Fruit fly (Drosophila melanogaster) whole organism, embryonic: ENCODE data around the gene amrt.
A peak's percentile ranks its signal among the peaks of the same experiment; 100 is the strongest.

ENCODE experiments used
- Ada2b ChIP-seq: fragments of 200-800 bp; sonication (Bioruptor generic); IDR thresholded peaks from 2 replicates; pipeline ENCODE4 v1.3.6; 2022; ENCODE audit warnings: missing biosample characterization, missing genetic modification characterization
- CG10274 ChIP-seq: fragments of 200-800 bp; sonication (Bioruptor generic); optimal IDR thresholded peaks from 3 replicates; lab custom pipeline; 2017; ENCODE audit warnings: missing biosample characterization, mild to moderate bottlenecking, missing genetic modification characterization
- CG12942 ChIP-seq: fragments of 200-800 bp; sonication (Bioruptor generic); optimal IDR thresholded peaks from 3 replicates; lab custom pipeline; 2016; ENCODE audit warnings: missing biosample characterization, missing genetic modification characterization
- CG14014 ChIP-seq: fragments of 200-800 bp; sonication (Bioruptor generic); IDR thresholded peaks from 2 replicates; pipeline ENCODE4 v1.3.6; 2022; ENCODE audit warnings: missing biosample characterization, missing genetic modification characterization
- CG14710 ChIP-seq: fragments of 200-800 bp; sonication (Bioruptor generic); optimal IDR thresholded peaks from 3 replicates; lab custom pipeline; 2019; ENCODE audit warnings: missing biosample characterization, mild to moderate bottlenecking, missing genetic modification characterization, moderate library complexity
- CG15269 ChIP-seq: fragments of 200-800 bp; sonication (Bioruptor generic); optimal IDR thresholded peaks from 2 replicates; lab custom pipeline; 2018; ENCODE audit warnings: missing biosample characterization, mild to moderate bottlenecking, missing genetic modification characterization, moderate library complexity
- CG1603 ChIP-seq: fragments of 200-800 bp; sonication (Bioruptor generic); optimal IDR thresholded peaks from 2 replicates; lab custom pipeline; 2019; ENCODE audit warnings: missing biosample characterization, mild to moderate bottlenecking, missing genetic modification characterization, moderate library complexity
- CG16815 ChIP-seq: fragments of 200-800 bp; sonication (Bioruptor generic); optimal IDR thresholded peaks from 3 replicates; lab custom pipeline; 2017; ENCODE audit warnings: missing biosample characterization, mild to moderate bottlenecking, missing genetic modification characterization
- CG17912 ChIP-seq: fragments of 200-800 bp; sonication (Bioruptor generic); optimal IDR thresholded peaks from 2 replicates; lab custom pipeline; 2018; ENCODE audit warnings: missing biosample characterization, mild to moderate bottlenecking, missing genetic modification characterization
- CG30403 ChIP-seq: fragments of 200-800 bp; sonication (Bioruptor generic); optimal IDR thresholded peaks from 3 replicates; lab custom pipeline; 2016; ENCODE audit warnings: missing biosample characterization, missing genetic modification characterization
- CG30431 ChIP-seq: fragments of 200-800 bp; sonication (Bioruptor generic); optimal IDR thresholded peaks from 2 replicates; lab custom pipeline; 2017; ENCODE audit warnings: missing biosample characterization, missing genetic modification characterization
- CG31365 ChIP-seq: fragments of 200-800 bp; sonication (Bioruptor generic); optimal IDR thresholded peaks from 2 replicates; lab custom pipeline; 2018; ENCODE audit warnings: missing biosample characterization, mild to moderate bottlenecking, missing genetic modification characterization
- CG3847 ChIP-seq: fragments of 200-800 bp; sonication (Bioruptor generic); IDR thresholded peaks from 2 replicates; pipeline ENCODE4 v1.3.6; 2022; ENCODE audit warnings: missing biosample characterization, missing genetic modification characterization
- CG4360 ChIP-seq: fragments of 200-800 bp; sonication (Bioruptor generic); IDR thresholded peaks from 2 replicates; pipeline ENCODE4 v1.3.6; 2022; ENCODE audit warnings: missing biosample characterization, missing genetic modification characterization
- CG4730 ChIP-seq: fragments of 200-800 bp; sonication (Bioruptor generic); IDR thresholded peaks from 2 replicates; pipeline ENCODE4 v1.3.6; 2022; ENCODE audit warnings: missing biosample characterization, missing genetic modification characterization
- CG5245 ChIP-seq: fragments of 200-800 bp; sonication (Bioruptor generic); optimal IDR thresholded peaks from 3 replicates; lab custom pipeline; 2016; ENCODE audit warnings: missing biosample characterization, missing genetic modification characterization
- CG6654 ChIP-seq: fragments of 200-800 bp; sonication (Bioruptor generic); optimal IDR thresholded peaks from 2 replicates; lab custom pipeline; 2017; ENCODE audit warnings: missing biosample characterization, mild to moderate bottlenecking, missing genetic modification characterization
- CG6791 ChIP-seq: fragments of 200-800 bp; sonication (Bioruptor generic); IDR thresholded peaks from 3 replicates; pipeline ENCODE4 v1.3.6; 2022; ENCODE audit warnings: missing biosample characterization, missing genetic modification characterization; ENCODE audit not compliant: partially characterized antibody
- CG6813 ChIP-seq: fragments of 200-800 bp; sonication (Bioruptor generic); optimal IDR thresholded peaks from 2 replicates; lab custom pipeline; 2017; ENCODE audit warnings: missing biosample characterization, missing genetic modification characterization, mild to moderate bottlenecking, moderate library complexity, missing genetic modification reagents
- CG6854 ChIP-seq: fragments of 200-800 bp; sonication (Bioruptor generic); optimal IDR thresholded peaks from 3 replicates; lab custom pipeline; 2017; ENCODE audit warnings: missing biosample characterization, mild to moderate bottlenecking, missing genetic modification characterization
- CG8290 ChIP-seq, 3 experiments: fragments of 200-800 bp; sonication (Bioruptor generic); optimal IDR thresholded peaks; 2 replicates each; lab custom pipeline; 2016 to 2019; ENCODE audit warnings: missing biosample characterization in 3 of 3, missing genetic modification characterization in 3 of 3, mild to moderate bottlenecking in 2 of 3, moderate library complexity in 1 of 3
- CG9876 ChIP-seq: fragments of 200-800 bp; sonication (Bioruptor generic); optimal IDR thresholded peaks from 2 replicates; lab custom pipeline; 2016; ENCODE audit warnings: missing biosample characterization, missing genetic modification characterization
- Dek ChIP-seq: fragments of 200-800 bp; sonication (Bioruptor generic); optimal IDR thresholded peaks from 3 replicates; lab custom pipeline; 2019; ENCODE audit warnings: missing biosample characterization, mild to moderate bottlenecking, missing genetic modification characterization, moderate library complexity
- Dip3 ChIP-seq: fragments of 200-800 bp; sonication (Bioruptor generic); optimal IDR thresholded peaks from 3 replicates; lab custom pipeline; 2016; ENCODE audit warnings: missing biosample characterization, missing genetic modification characterization
- Fer3 ChIP-seq: fragments of 200-800 bp; sonication (Bioruptor generic); optimal IDR thresholded peaks from 2 replicates; lab custom pipeline; 2018; ENCODE audit warnings: missing biosample characterization, mild to moderate bottlenecking, missing genetic modification characterization, moderate library complexity
- HLHmδ ChIP-seq: fragments of 200-800 bp; sonication (Bioruptor generic); optimal IDR thresholded peaks from 2 replicates; lab custom pipeline; 2018; ENCODE audit warnings: missing biosample characterization, mild to moderate bottlenecking, missing genetic modification characterization, moderate library complexity
- Max ChIP-seq: fragments of 200-800 bp; sonication (Bioruptor generic); optimal IDR thresholded peaks from 2 replicates; lab custom pipeline; 2016; ENCODE audit warnings: missing biosample characterization, mild to moderate bottlenecking, missing genetic modification characterization
- Side ChIP-seq: fragments of 200-800 bp; sonication (Bioruptor generic); optimal IDR thresholded peaks from 2 replicates; lab custom pipeline; 2016; ENCODE audit warnings: missing biosample characterization, missing genetic modification characterization
- Spps ChIP-seq: fragments of 200-800 bp; sonication (Bioruptor generic); optimal IDR thresholded peaks from 2 replicates; lab custom pipeline; 2018; ENCODE audit warnings: missing biosample characterization, mild to moderate bottlenecking, missing genetic modification characterization
- Sry-δ ChIP-seq: fragments of 200-800 bp; sonication (Bioruptor generic); optimal IDR thresholded peaks from 2 replicates; lab custom pipeline; 2016; ENCODE audit warnings: missing biosample characterization, missing genetic modification characterization
- Trl ChIP-seq, 3 experiments: fragments of >200 bp in 2 of 3; fragments of 200-800 bp in 1 of 3; sonication (Bioruptor generic) in 1 of 3; optimal IDR thresholded peaks; 2 replicates in 1 of 3; 3 replicates in 2 of 3; lab custom pipeline; 2016 to 2017; ENCODE audit warnings: missing biosample characterization in 1 of 3, missing genetic modification characterization in 1 of 3
- ab ChIP-seq: fragments of 200-800 bp; sonication (Bioruptor generic); optimal IDR thresholded peaks from 2 replicates; lab custom pipeline; 2016; ENCODE audit warnings: missing biosample characterization, missing genetic modification characterization
- ara ChIP-seq: fragments of 200-800 bp; sonication (Bioruptor generic); IDR thresholded peaks from 2 replicates; pipeline ENCODE4 v1.3.6; 2022; ENCODE audit warnings: missing biosample characterization, missing genetic modification characterization
- dmrt11E ChIP-seq: fragments of 200-800 bp; sonication (Bioruptor generic); optimal IDR thresholded peaks from 3 replicates; lab custom pipeline; 2018; ENCODE audit warnings: missing biosample characterization, mild to moderate bottlenecking, missing genetic modification characterization, moderate library complexity
- dmrt99B ChIP-seq: fragments of 200-800 bp; sonication (Bioruptor generic); optimal IDR thresholded peaks from 2 replicates; lab custom pipeline; 2018; ENCODE audit warnings: missing biosample characterization, mild to moderate bottlenecking, missing genetic modification characterization, moderate library complexity
- hkb ChIP-seq, 2 experiments: fragments of 200-800 bp in 1 of 2; fragments of >200 bp in 1 of 2; sonication (Bioruptor generic) in 1 of 2; IDR thresholded peaks in 1 of 2; optimal IDR thresholded peaks in 1 of 2; 2 replicates each; pipeline versions ENCODE4 v1.3.6 to Lab custom; 2017 to 2022; ENCODE audit warnings: missing biosample characterization in 1 of 2, missing genetic modification characterization in 1 of 2
- insv ChIP-seq, 2 experiments: fragments of 200-800 bp; sonication (Bioruptor generic); optimal IDR thresholded peaks; 3 replicates each; lab custom pipeline; 2016 to 2018; ENCODE audit warnings: missing biosample characterization in 2 of 2, missing genetic modification characterization in 2 of 2
- kay ChIP-seq: fragments of 200-800 bp; sonication (Bioruptor generic); optimal IDR thresholded peaks from 2 replicates; lab custom pipeline; 2016; ENCODE audit warnings: missing biosample characterization, missing genetic modification characterization
- klu ChIP-seq: fragments of 200-800 bp; sonication (Bioruptor generic); IDR thresholded peaks from 2 replicates; pipeline ENCODE4 v1.3.6; 2022; ENCODE audit warnings: missing biosample characterization, missing genetic modification characterization
- lbe ChIP-seq: fragments of 200-800 bp; sonication (Bioruptor generic); optimal IDR thresholded peaks from 2 replicates; lab custom pipeline; 2016; ENCODE audit warnings: missing biosample characterization, mild to moderate bottlenecking, missing genetic modification characterization
- nom ChIP-seq: fragments of 200-800 bp; sonication (Bioruptor generic); optimal IDR thresholded peaks from 2 replicates; lab custom pipeline; 2017; ENCODE audit warnings: missing biosample characterization, missing genetic modification characterization, mild to moderate bottlenecking, moderate library complexity, missing genetic modification reagents
- slou ChIP-seq: fragments of 200-800 bp; sonication (Bioruptor generic); optimal IDR thresholded peaks from 3 replicates; lab custom pipeline; 2016; ENCODE audit warnings: missing biosample characterization, missing genetic modification characterization
- slp2 ChIP-seq: fragments of 200-800 bp; sonication (Bioruptor generic); optimal IDR thresholded peaks from 2 replicates; lab custom pipeline; 2016; ENCODE audit warnings: missing biosample characterization, missing genetic modification characterization
- tio ChIP-seq: fragments of 200-800 bp; sonication (Bioruptor generic); optimal IDR thresholded peaks from 2 replicates; lab custom pipeline; 2017; ENCODE audit warnings: missing biosample characterization, missing genetic modification characterization, inconsistent platforms
- tup ChIP-seq: fragments of 200-800 bp; sonication (Bioruptor generic); optimal IDR thresholded peaks from 2 replicates; lab custom pipeline; 2016; ENCODE audit warnings: missing biosample characterization, mild to moderate bottlenecking, missing genetic modification characterization, moderate library complexity
- vnd ChIP-seq: fragments of 200-800 bp; sonication (Bioruptor generic); IDR thresholded peaks from 3 replicates; pipeline ENCODE4 v1.3.6; 2022; ENCODE audit warnings: missing biosample characterization, missing genetic modification characterization; ENCODE audit not compliant: partially characterized antibody
- wor ChIP-seq: fragments of 200-800 bp; sonication (Bioruptor generic); IDR thresholded peaks from 2 replicates; pipeline ENCODE4 v1.3.6; 2022; ENCODE audit warnings: missing biosample characterization, missing genetic modification characterization
- zen ChIP-seq: fragments of 200-800 bp; sonication (Bioruptor generic); optimal IDR thresholded peaks from 3 replicates; lab custom pipeline; 2018; ENCODE audit warnings: missing biosample characterization, mild to moderate bottlenecking, missing genetic modification characterization, moderate library complexity

The amrt gene

dm6 chrX:13820310-13821038, 38.2 kb downstream of the amrt start (continued):
- TF ChIP-seq tio (no peak), CG1603 (tag; lab: Kevin White, UChicago) (no peak), ab (GFP tag; lab: Kevin White, UChicago) (no peak), CG10274 (GFP tag; lab: Kevin White, UChicago) (no peak), kay (GFP tag; lab: Kevin White, UChicago) (no peak), insv (GFP tag; optimal IDR thresholded peaks at IDR 0.05; lab: Kevin White, UChicago) (no peak), Side (GFP tag; lab: Kevin White, UChicago) (no peak), Dip3 (no peak), dmrt11E (tag; lab: Kevin White, UChicago) (peak; percentile 9), ara (GFP tag; lab: Robert Waterston, UW) (peak; percentile 6; the same call in 1 of the 2 replicates), Spps (no peak), wor (GFP tag; lab: Robert Waterston, UW) (no peak), Fer3 (tag; lab: Kevin White, UChicago) (no peak), hkb (optimal IDR thresholded peaks at IDR 0.05; lab: Kevin White, UChicago) (no peak), hkb (GFP tag; IDR thresholded peaks at IDR 0.05; lab: Robert Waterston, UW) (no peak), klu (GFP tag; lab: Robert Waterston, UW) (no peak), CG6854 (no peak), CG9876 (GFP tag; lab: Kevin White, UChicago) (no peak), slou (GFP tag; lab: Kevin White, UChicago) (no peak), CG8290 (GFP tag; optimal IDR thresholded peaks at IDR 0.05; lab: Kevin White, UChicago) (no peak), CG8290 (tag; optimal IDR thresholded peaks at IDR 0.05; lab: Kevin White, UChicago) (peak in 1 of 2 experiments; percentile 7), CG12942 (no peak), Trl (optimal IDR thresholded peaks at IDR 0.05; lab: Kevin White, UChicago) (no peak), Trl (GFP tag; optimal IDR thresholded peaks at IDR 0.05; lab: Kevin White, UChicago) (no peak), CG6654 (GFP tag; lab: Kevin White, UChicago) (no peak), CG4360 (no peak; the same call in 1 of the 2 replicates), zen (tag; lab: Kevin White, UChicago) (no peak), dmrt99B (tag; lab: Kevin White, UChicago) (peak; percentile 27), HLHmδ (GFP tag; lab: Kevin White, UChicago) (no peak), CG30431 (no peak), vnd (GFP tag; lab: Robert Waterston, UW) (no peak), CG16815 (GFP tag; lab: Kevin White, UChicago) (no peak), CG15269 (tag; lab: Kevin White, UChicago) (peak; percentile 43), Dek (tag; lab: Kevin White, UChicago) (no peak), CG5245 (GFP tag; lab: Kevin White, UChicago) (no peak), Ada2b (GFP tag; lab: Robert Waterston, UW) (no peak; the same call in 1 of the 2 replicates), CG6813 (GFP tag; lab: Kevin White, UChicago) (peak; percentile 4), lbe (no peak), CG3847 (no peak), CG31365 (no peak), Sry-δ (no peak), slp2 (no peak), CG17912 (GFP tag; lab: Kevin White, UChicago) (no peak), CG30403 (GFP tag; lab: Kevin White, UChicago) (peak; percentile 50), nom (GFP tag; lab: Kevin White, UChicago) (no peak), CG14710 (tag; lab: Kevin White, UChicago) (peak; percentile 6), CG6791 (GFP tag; lab: Robert Waterston, UW) (no peak), tup (GFP tag; lab: Kevin White, UChicago) (no peak), CG4730 (GFP tag; lab: Robert Waterston, UW) (no peak), CG14014 (no peak; the same call in 1 of the 2 replicates), Max (no peak)
